Worm (Caenorhabditis elegans) whole organism, L2 larva: ENCODE results near the gene dve-1.

Experiments
- ceh-82 ChIP-seq: fragments of 150-350 bp; optimal IDR thresholded peaks from 2 replicates; lab custom pipeline; 2014; ENCODE audit warnings: missing biosample characterization, missing genetic modification characterization
- lin-13 ChIP-seq: fragments of 150-350 bp; optimal IDR thresholded peaks from 2 replicates; lab custom pipeline; 2014; ENCODE audit warnings: missing biosample characterization, missing genetic modification reagents, missing genetic modification characterization
- mbf-1 ChIP-seq: sonication (generic microtip); optimal IDR thresholded peaks from 2 replicates; lab custom pipeline; 2017; ENCODE audit warnings: missing biosample characterization, missing genetic modification characterization
- mdl-1 ChIP-seq, 2 experiments: fragments of 150-350 bp in 1 of 2; sonication (generic microtip) in 1 of 2; optimal IDR thresholded peaks; 2 replicates each; lab custom pipeline; 2017; ENCODE audit warnings: missing biosample characterization in 2 of 2, missing genetic modification characterization in 2 of 2
- nhr-12 ChIP-seq: fragments of 150-350 bp; optimal IDR thresholded peaks from 2 replicates; lab custom pipeline; 2014; ENCODE audit warnings: missing biosample characterization, missing genetic modification characterization
- nhr-23 ChIP-seq: fragments of 150-350 bp; optimal IDR thresholded peaks from 2 replicates; lab custom pipeline; 2014; ENCODE audit warnings: missing biosample characterization, missing genetic modification reagents, missing genetic modification characterization
- skn-1 ChIP-seq: sonication (generic microtip); optimal IDR thresholded peaks from 2 replicates; lab custom pipeline; 2017; ENCODE audit warnings: missing biosample characterization, missing genetic modification characterization
- ztf-4 ChIP-seq: fragments of 150-350 bp; optimal IDR thresholded peaks from 2 replicates; lab custom pipeline; 2014; ENCODE audit warnings: missing biosample characterization, missing genetic modification characterization

DNA sequence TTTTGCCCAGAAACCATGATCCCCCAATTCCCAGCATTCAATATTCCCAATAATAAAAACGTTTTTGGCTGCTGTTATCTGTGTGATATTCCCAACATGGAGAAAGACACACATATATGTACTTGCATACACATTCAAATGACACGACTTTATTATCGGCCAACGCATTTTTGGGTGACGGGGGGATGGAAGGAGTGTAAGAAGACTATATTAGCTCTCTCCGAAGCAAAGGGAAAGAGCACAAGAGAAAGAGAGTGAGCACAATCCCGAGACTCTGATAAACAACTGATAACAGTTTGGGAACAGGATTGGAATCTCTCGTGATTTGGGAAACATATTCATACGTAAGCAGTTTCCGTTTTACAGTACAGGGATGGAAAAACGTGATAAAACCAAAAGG is 6.8 kb upstream of the dve-1 start:
- no peak for TF ChIP-seq skn-1 (tag; lab: Kevin White, UChicago)
- no peak for TF ChIP-seq ztf-4 (tag; lab: Kevin White, UChicago)
- no peak for TF ChIP-seq mdl-1 (tag; optimal IDR thresholded peaks at IDR 0.05; lab: Kevin White, UChicago)
- no peak for TF ChIP-seq ceh-82 (tag; lab: Kevin White, UChicago)
- no peak for TF ChIP-seq lin-13 (GFP tag; lab: Kevin White, UChicago)
- no peak for TF ChIP-seq nhr-23 (tag; lab: Kevin White, UChicago)
- TF ChIP-seq nhr-12 (tag; lab: Kevin White, UChicago), result no peak
- no peak for TF ChIP-seq mbf-1 (tag; lab: Kevin White, UChicago)
